Worm (Caenorhabditis elegans): ENCODE results near the gene txt-10.

- no peak for TF ChIP-seq him-1 (tag; optimal IDR thresholded peaks at IDR 0.05)
- no peak for TF ChIP-seq dao-5 (tag; optimal IDR thresholded peaks at IDR 0.05)
These were observed 46.3 kb upstream of the txt-10 start, which contains the start of the genes erh-1 and lpd-9 for ce11 chrV:10578938-10579337.
